Worm (Caenorhabditis elegans): Measurements from ENCODE around the gene unc-22.

Gene unc-22

ce11 chrIV:12010859-12011258 is at the start of gene unc-22, which contains the start of gene ZK617.26:
Gene unc-22 (minus strand): TSS chrIV:12011007.
Gene ZK617.26 (minus strand): TSS chrIV:12010959.
- TF ChIP-seq ceh-63 (GFP tag; optimal IDR thresholded peaks at IDR 0.05) (no peak), nhr-12 (tag; optimal IDR thresholded peaks at IDR 0.05) (no peak), unc-62 (GFP tag; optimal IDR thresholded peaks at IDR 0.05) (no peak), sup-37 (GFP tag; optimal IDR thresholded peaks at IDR 0.05) (no peak), nhr-28 (tag; optimal IDR thresholded peaks at IDR 0.05) (no peak), hlh-17 (GFP tag; optimal IDR thresholded peaks at IDR 0.05; ENCODE audit: borderline replicate concordance) (no peak), lsy-2 (tag; optimal IDR thresholded peaks at IDR 0.05) (no peak), nhr-237 (tag; optimal IDR thresholded peaks at IDR 0.05) (no peak), ces-1 (GFP tag; optimal IDR thresholded peaks at IDR 0.05) (no peak), xbp-1 (tag; optimal IDR thresholded peaks at IDR 0.05) (no peak), lin-39 (tag; optimal IDR thresholded peaks at IDR 0.05) (no peak), nhr-20 (tag; optimal IDR thresholded peaks at IDR 0.05) (no peak), fkh-4 (tag; optimal IDR thresholded peaks at IDR 0.05; ENCODE audit: borderline replicate concordance) (no peak), C16A3.4 (tag; optimal IDR thresholded peaks at IDR 0.05) (no peak), nhr-76 (tag; optimal IDR thresholded peaks at IDR 0.05) (no peak), nhr-19 (GFP tag; conservative IDR thresholded peaks at IDR 0.05) (no peak)

DNA sequence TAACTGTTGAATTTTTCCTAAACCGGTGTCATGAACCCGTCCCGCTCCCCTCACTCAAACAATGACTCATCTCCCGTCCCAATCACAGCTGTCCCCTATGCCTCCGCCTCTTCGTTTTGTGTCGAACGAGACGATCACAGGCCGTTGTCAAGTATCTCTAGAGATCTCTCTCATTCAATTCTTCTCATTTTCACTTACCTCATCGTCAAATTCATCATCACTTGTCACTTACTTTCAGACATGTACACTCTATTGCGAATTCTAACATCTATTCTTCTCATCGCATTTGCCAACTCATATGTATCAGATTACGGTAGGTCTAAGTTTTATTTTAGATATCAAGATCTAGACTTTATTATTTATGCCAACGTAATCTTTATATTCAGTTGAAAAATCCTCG is 46.7 kb upstream of the unc-22 start, which contains the start of gene K08E4.3:
Gene K08E4.3, plus strand, starts transcription at position 235 of the 400 bp plus-strand sequence.
- TF ChIP-seq aly-2 (tag; optimal IDR thresholded peaks at IDR 0.05) (no peak), grh-1 (GFP tag; IDR thresholded peaks at IDR 0.05) (no peak), ztf-11 (tag; optimal IDR thresholded peaks at IDR 0.05) (no peak), lin-14 (GFP tag; optimal IDR thresholded peaks at IDR 0.05) (peak; percentile 26)

DNA sequence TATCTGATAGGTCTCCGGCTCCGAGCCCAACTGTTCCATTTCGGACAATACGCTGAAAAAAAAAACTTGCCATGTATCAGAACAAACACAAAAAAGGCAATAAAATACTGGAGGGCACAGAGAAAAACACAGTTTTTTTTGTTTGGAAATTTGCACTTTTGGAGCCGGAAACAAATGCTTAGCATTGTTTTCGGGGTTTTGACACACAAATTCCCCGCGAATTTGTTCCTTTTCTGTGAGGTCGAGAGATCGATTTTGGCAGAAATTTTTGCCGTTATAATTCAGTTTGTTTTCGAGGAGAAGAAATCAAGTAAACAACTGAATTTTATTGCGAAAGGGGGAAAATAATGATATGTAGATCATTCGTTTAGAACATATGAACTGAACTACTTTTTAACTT is 45.8 kb upstream of the unc-22 start, which contains the start of gene K08E4.2:
Gene K08E4.2, minus strand, starts transcription at position 54 of the 400 bp plus-strand sequence.
- TF ChIP-seq C04F5.9 (tag; optimal IDR thresholded peaks at IDR 0.05) = no peak
- TF ChIP-seq dsc-1 (tag; optimal IDR thresholded peaks at IDR 0.05) = no peak
- TF ChIP-seq nhr-71 (tag; optimal IDR thresholded peaks at IDR 0.05) = no peak
- no peak for TF ChIP-seq pqm-1 (tag; optimal IDR thresholded peaks at IDR 0.05)
- TF ChIP-seq C34B4.2 (tag; optimal IDR thresholded peaks at IDR 0.05) = no peak
- TF ChIP-seq sptf-1 (tag; optimal IDR thresholded peaks at IDR 0.05) = no peak
- TF ChIP-seq nhr-84 (tag; optimal IDR thresholded peaks at IDR 0.05) = no peak
- no peak for TF ChIP-seq F16B12.6 (tag; optimal IDR thresholded peaks at IDR 0.05)
- no peak for TF ChIP-seq skn-1 (tag; optimal IDR thresholded peaks at IDR 0.05)
- no peak for TF ChIP-seq lin-15B (tag; optimal IDR thresholded peaks at IDR 0.05)
- TF ChIP-seq ceh-90 (tag; optimal IDR thresholded peaks at IDR 0.05) = no peak
- TF ChIP-seq nhr-28 (tag; optimal IDR thresholded peaks at IDR 0.05) = no peak
- no peak for TF ChIP-seq nhr-76 (tag; optimal IDR thresholded peaks at IDR 0.05)
- no peak for TF ChIP-seq nhr-237 (tag; optimal IDR thresholded peaks at IDR 0.05)

DNA sequence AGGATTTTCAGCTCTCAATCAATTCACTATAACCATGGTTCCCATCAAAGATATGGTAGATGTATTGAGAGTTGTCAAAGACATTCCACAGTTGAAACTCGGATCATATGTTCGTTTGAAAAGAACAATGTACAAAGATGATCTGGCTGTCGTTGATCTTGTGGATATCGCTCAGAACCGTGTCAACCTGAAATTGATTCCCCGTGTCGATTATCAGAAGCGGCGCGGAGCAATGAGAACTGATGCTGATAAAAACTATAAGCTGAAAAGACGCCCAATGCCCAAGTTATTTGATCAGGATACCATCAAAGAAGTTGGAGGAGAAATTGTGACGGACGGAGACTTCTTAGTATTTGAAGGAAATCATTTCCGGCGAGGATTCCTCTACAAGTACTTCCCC is 41.7 kb upstream of the unc-22 start:
- no peak for TF ChIP-seq ceh-82 (tag; optimal IDR thresholded peaks at IDR 0.05)
- TF ChIP-seq irx-1 (tag; optimal IDR thresholded peaks at IDR 0.05) = no peak
- TF ChIP-seq ceh-90 (tag; optimal IDR thresholded peaks at IDR 0.05) = no peak
- no peak for TF ChIP-seq ces-1 (GFP tag; optimal IDR thresholded peaks at IDR 0.05)
- no peak for TF ChIP-seq snpc-4 (tag; optimal IDR thresholded peaks at IDR 0.05)
- TF ChIP-seq lin-13 (GFP tag; optimal IDR thresholded peaks at IDR 0.05) = no peak
- no peak for TF ChIP-seq tbx-2 (tag; optimal IDR thresholded peaks at IDR 0.05)
- TF ChIP-seq efl-3 (GFP tag; optimal IDR thresholded peaks at IDR 0.05) = no peak
- no peak for TF ChIP-seq ceh-63 (GFP tag; optimal IDR thresholded peaks at IDR 0.05)
- no peak for TF ChIP-seq tlp-1 (tag; optimal IDR thresholded peaks at IDR 0.05)
